Fruit fly (Drosophila melanogaster): ENCODE measurements around the gene CG46463.

DNA sequence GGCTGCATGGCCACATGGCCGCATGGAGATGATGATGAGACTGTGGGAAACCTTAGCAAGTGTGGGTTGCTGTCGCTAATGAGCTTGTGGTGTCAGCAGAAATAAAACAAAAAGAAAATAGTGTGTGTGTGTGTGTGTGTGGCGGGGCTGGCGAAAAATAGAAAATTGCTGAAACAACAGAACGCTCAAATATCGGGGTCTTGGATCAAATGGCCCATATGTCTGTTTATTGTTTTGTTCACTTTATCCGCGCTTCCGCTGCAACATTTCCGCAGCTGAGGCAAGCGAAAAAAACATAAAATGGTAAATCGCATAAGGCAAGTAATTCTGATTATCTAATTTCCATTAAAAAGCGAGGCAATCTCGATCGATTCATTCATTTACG, 5.6 kb upstream of the CG46463 start:
- TF ChIP-seq Sin3A (optimal IDR thresholded peaks at IDR 0.05) (no peak), psq (optimal IDR thresholded peaks at IDR 0.05) (no peak), Myc (optimal IDR thresholded peaks at IDR 0.05) (no peak), h (optimal IDR thresholded peaks at IDR 0.05) (no peak), insv (optimal IDR thresholded peaks at IDR 0.05) (no peak)
